Fruit fly (Drosophila melanogaster): ENCODE data around the gene Cpr78E.

The Cpr78E gene

DNA sequence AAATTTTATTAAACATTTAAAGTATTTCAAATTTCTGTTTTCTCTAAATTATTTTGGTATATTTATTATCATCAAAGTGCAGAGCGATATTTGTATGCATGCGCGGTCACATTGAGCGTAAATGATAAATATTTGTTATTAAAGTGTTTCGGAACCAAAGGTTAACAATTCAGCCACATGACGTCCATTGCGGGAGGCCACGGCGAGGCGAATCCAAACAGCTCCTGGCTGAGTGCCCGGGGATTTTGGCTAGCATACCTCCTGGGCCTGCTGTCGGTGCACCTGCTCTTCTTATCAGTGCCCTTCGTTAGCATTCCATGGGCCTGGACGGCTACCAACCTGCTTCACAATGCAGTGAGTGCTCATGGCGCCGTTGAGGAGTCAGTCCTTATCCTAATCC, 31.6 kb downstream of the Cpr78E start, which contains the start of gene ORMDL:
Gene ORMDL, plus strand, starts transcription at position 98 of the 400 bp plus-strand sequence.
- TF ChIP-seq psq (optimal IDR thresholded peaks at IDR 0.05) (no peak), usp (GFP tag; optimal IDR thresholded peaks at IDR 0.05) (no peak), CG8478 (optimal IDR thresholded peaks at IDR 0.05) (no peak), Dll (optimal IDR thresholded peaks at IDR 0.05) (no peak), pan (optimal IDR thresholded peaks at IDR 0.05) (no peak)

DNA sequence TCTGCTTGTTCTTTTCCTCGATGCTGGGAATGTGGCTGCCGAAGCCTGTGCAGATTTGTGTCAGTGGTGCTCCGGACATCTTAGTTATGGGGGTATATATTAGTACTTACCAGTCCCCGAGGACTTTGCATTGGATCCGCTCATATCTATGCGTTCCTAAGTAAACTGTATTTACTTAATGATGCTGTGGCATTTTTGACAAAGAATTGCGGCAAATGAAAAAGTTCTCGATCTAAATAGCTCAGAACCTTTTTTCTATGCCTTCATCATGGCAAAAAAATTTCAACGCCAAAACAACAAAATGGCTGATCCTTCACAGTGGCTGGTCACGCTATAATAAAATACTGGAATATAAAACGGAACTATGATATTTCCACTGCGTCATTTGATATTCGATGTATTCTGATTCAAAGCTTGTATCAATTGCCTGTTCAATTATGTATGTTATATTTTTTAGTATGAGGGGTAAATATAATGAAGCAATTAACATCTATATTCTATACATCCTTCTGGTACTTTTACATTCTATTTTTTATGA, 32.6 kb downstream of the Cpr78E start, which contains the start of gene MED1:
Gene MED1, minus strand, starts transcription at position 295 of the 538 bp plus-strand sequence.
- TF ChIP-seq EcR (GFP tag; optimal IDR thresholded peaks at IDR 0.05) (no peak), pan (optimal IDR thresholded peaks at IDR 0.05) (no peak), Dll (optimal IDR thresholded peaks at IDR 0.05) (no peak), usp (GFP tag; optimal IDR thresholded peaks at IDR 0.05) (no peak), psq (optimal IDR thresholded peaks at IDR 0.05) (no peak), CG8478 (optimal IDR thresholded peaks at IDR 0.05) (no peak)

DNA sequence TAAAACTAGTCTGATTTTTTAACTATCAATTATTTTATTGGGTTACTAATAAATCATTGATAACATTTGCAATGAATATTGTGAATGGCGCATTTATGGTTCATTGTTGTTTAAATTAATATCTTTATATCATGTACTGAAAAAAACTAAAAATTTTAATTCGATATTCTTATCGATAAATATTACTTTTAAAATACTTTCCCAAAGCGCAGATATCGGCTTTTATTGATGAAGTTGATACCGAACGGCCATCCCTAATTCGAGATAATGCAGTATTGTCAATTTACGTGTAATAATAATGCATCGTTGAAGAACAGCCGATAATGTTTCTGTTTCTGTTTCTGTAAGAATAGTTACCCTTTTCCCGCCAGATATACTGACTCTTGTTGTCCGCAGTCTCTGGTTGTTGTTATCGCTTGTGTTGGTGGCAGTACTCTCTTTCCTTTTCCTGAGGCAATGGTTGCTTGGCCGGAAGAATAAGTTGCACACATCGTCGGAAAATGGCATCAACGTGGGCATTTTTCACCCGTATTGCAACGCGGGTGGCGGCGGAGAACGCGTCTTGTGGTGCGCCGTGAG, 40.7 kb downstream of the Cpr78E start:
- TF ChIP-seq pan (optimal IDR thresholded peaks at IDR 0.05), result no peak
- TF ChIP-seq Dll (optimal IDR thresholded peaks at IDR 0.05), result no peak
- TF ChIP-seq usp (GFP tag; optimal IDR thresholded peaks at IDR 0.05), result no peak
- no peak for TF ChIP-seq EcR (GFP tag; optimal IDR thresholded peaks at IDR 0.05)
- TF ChIP-seq psq (optimal IDR thresholded peaks at IDR 0.05), result no peak
- no peak for TF ChIP-seq CG8478 (optimal IDR thresholded peaks at IDR 0.05)

DNA sequence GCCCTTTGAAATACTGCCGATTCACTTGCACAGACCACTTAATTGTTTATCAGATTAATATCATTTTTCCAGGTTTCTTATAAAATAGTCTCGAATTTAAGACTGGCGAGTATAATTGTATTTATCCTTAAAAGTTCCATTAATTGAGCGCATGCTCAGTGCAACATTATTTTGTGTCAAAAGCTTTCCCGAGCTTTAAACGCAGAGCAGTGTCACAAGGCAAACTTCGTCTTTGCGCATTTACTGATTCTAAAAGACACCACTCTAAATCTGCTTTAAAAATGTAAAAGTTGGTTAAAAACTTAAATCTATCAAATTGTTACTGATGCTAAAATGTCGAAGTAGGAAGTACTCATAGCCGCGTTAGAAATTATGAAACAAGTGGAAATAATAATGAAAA, 41.2 kb downstream of the Cpr78E start, which contains the start of the genes CG7166 and Alg11:
Gene CG7166, minus strand, starts transcription at position 101 of the 400 bp plus-strand sequence.
Gene Alg11, plus strand, starts transcription at position 260 of the 400 bp plus-strand sequence.
- TF ChIP-seq usp (GFP tag; optimal IDR thresholded peaks at IDR 0.05) (no peak), pan (optimal IDR thresholded peaks at IDR 0.05) (no peak)

DNA sequence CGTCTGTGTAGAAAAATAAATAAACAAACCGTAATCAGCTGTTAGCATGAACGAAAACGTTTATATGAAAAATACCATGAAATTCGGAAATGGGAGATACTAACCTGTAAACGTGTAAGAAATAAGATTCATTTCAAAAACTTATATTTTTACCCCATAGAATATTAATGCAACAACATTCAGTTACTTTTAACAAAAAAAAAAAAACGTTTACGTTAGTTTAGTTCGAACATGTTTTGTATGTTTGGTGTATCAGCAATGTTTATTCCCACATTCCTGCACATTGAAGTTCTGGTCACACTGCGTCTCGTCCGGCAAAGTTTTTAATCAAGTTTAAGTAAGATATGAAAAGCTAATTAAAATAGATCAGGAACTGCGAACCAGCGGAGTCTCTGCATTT, 49.4 kb downstream of the Cpr78E start, which contains the start of the genes S1P and CG11307:
Gene S1P, minus strand, starts transcription at position 23 of the 400 bp plus-strand sequence.
Gene CG11307, plus strand, starts transcription at position 270 of the 400 bp plus-strand sequence.
- no peak for TF ChIP-seq pan (optimal IDR thresholded peaks at IDR 0.05)
- no peak for TF ChIP-seq EcR (GFP tag; optimal IDR thresholded peaks at IDR 0.05)
- TF ChIP-seq psq (optimal IDR thresholded peaks at IDR 0.05), result no peak
- TF ChIP-seq usp (GFP tag; optimal IDR thresholded peaks at IDR 0.05), result no peak
- no peak for TF ChIP-seq Dll (optimal IDR thresholded peaks at IDR 0.05)
- TF ChIP-seq CG8478 (optimal IDR thresholded peaks at IDR 0.05), result no peak
